Worm (Caenorhabditis elegans): Measurements from ENCODE around the gene col-184.

Gene col-184

ce11 chrX:13511796-13512195, 42.5 kb downstream of the col-184 start (continued):
- TF ChIP-seq snpc-4 (GFP tag; optimal IDR thresholded peaks at IDR 0.05) (peak; percentile 64), snpc-4 (tag; optimal IDR thresholded peaks at IDR 0.05) (peak; percentile 55 to 82 (median 74)), snpc-1.1 (tag; optimal IDR thresholded peaks at IDR 0.05; ENCODE audit: insufficient read depth) (peak; percentile 19), Y95B8A.8 (GFP tag; IDR thresholded peaks at IDR 0.05) (peak; percentile 65; the same call in 1 of the 2 replicates), nfya-2 (GFP tag; IDR thresholded peaks at IDR 0.05) (no peak), ets-4 (GFP tag; optimal IDR thresholded peaks at IDR 0.05) (no peak), F49E8.2 (tag; optimal IDR thresholded peaks at IDR 0.05; ENCODE audit: insufficient read depth) (no peak), ccch-3 (GFP tag; optimal IDR thresholded peaks at IDR 0.05) (no peak), aptf-2 (GFP tag; conservative IDR thresholded peaks at IDR 0.05) (no peak), dpff-1 (tag; optimal IDR thresholded peaks at IDR 0.05) (no peak), ceh-91 (GFP tag; IDR thresholded peaks at IDR 0.05) (no peak), snpc-3.4 (tag; optimal IDR thresholded peaks at IDR 0.05) (peak; percentile 73), tbx-9 (tag; optimal IDR thresholded peaks at IDR 0.05; ENCODE audit: borderline replicate concordance) (no peak), hmg-20 (GFP tag; IDR thresholded peaks at IDR 0.05) (peak; percentile 34; the same call in 1 of the 2 replicates), lsy-27 (tag; optimal IDR thresholded peaks at IDR 0.05; ENCODE audit: borderline replicate concordance, insufficient read depth) (no peak), F52B5.7 (tag; optimal IDR thresholded peaks at IDR 0.05) (peak; percentile 9), F23B12.7 (tag; optimal IDR thresholded peaks at IDR 0.05; ENCODE audit: insufficient read depth) (peak; percentile 8), snpc-1.3 (tag; optimal IDR thresholded peaks at IDR 0.05; ENCODE audit: insufficient read depth) (peak; percentile 62), nfya-1 (tag; optimal IDR thresholded peaks at IDR 0.05; ENCODE audit: borderline replicate concordance, insufficient read depth) (no peak), rpc-1 (optimal IDR thresholded peaks at IDR 0.05) (peak; percentile 96), rpc-1 (tag; optimal IDR thresholded peaks at IDR 0.05) (peak; percentile 94), let-526 (GFP tag; IDR thresholded peaks at IDR 0.05) (no peak), die-1 (tag; optimal IDR thresholded peaks at IDR 0.05) (peak; percentile 89), mel-28 (tag; optimal IDR thresholded peaks at IDR 0.05; ENCODE audit: borderline replicate concordance) (no peak), zim-3 (tag; optimal IDR thresholded peaks at IDR 0.05) (peak; percentile 34), attf-5 (GFP tag; optimal IDR thresholded peaks at IDR 0.05) (peak; percentile 53), C06A6.2 (GFP tag; conservative IDR thresholded peaks at IDR 0.05) (no peak), ZK185.1 (tag; optimal IDR thresholded peaks at IDR 0.05; ENCODE audit: poor library complexity, severe bottlenecking) (peak; percentile 88), ceh-79 (tag; optimal IDR thresholded peaks at IDR 0.05) (peak; percentile 6), lir-1 (GFP tag; conservative IDR thresholded peaks at IDR 0.05) (no peak), let-607 (tag; optimal IDR thresholded peaks at IDR 0.05) (peak in 1 of 2 experiments; percentile 30), mes-4 (tag; optimal IDR thresholded peaks at IDR 0.05) (no peak), Y53G8AR.9 (GFP tag; conservative IDR thresholded peaks at IDR 0.05) (peak; percentile 62), nhr-90 (tag; optimal IDR thresholded peaks at IDR 0.05) (peak; percentile 92), hrde-1 (tag; optimal IDR thresholded peaks at IDR 0.05; ENCODE audit: borderline replicate concordance) (peak; percentile 49), nhr-179 (tag; optimal IDR thresholded peaks at IDR 0.05) (no peak), Y67H2A.10 (GFP tag; conservative IDR thresholded peaks at IDR 0.05) (no peak; the same call in 1 of the 2 replicates), him-1 (tag; optimal IDR thresholded peaks at IDR 0.05) (peak; percentile 92), hmg-1.2 (GFP tag; IDR thresholded peaks at IDR 0.05) (peak; percentile 71), dpl-1 (GFP tag; optimal IDR thresholded peaks at IDR 0.05) (no peak), mxl-1 (tag; optimal IDR thresholded peaks at IDR 0.05) (peak; percentile 50), ztf-28 (GFP tag; IDR thresholded peaks at IDR 0.05) (0 out of 2 replicates have a peak, but pooled peaks have one; percentile 48), ztf-18 (tag; optimal IDR thresholded peaks at IDR 0.05) (peak; percentile 67), egrh-3 (GFP tag; IDR thresholded peaks at IDR 0.05) (no peak), bed-2 (GFP tag; IDR thresholded peaks at IDR 0.05) (no peak), lin-54 (GFP tag; optimal IDR thresholded peaks at IDR 0.05) (peak; percentile 35), C17E4.6 (GFP tag; IDR thresholded peaks at IDR 0.05) (0 out of 2 replicates have a peak, but pooled peaks have one; percentile 9)
